Fruit fly (Drosophila melanogaster): ENCODE data around the gene fd3F.

Gene fd3F

DNA sequence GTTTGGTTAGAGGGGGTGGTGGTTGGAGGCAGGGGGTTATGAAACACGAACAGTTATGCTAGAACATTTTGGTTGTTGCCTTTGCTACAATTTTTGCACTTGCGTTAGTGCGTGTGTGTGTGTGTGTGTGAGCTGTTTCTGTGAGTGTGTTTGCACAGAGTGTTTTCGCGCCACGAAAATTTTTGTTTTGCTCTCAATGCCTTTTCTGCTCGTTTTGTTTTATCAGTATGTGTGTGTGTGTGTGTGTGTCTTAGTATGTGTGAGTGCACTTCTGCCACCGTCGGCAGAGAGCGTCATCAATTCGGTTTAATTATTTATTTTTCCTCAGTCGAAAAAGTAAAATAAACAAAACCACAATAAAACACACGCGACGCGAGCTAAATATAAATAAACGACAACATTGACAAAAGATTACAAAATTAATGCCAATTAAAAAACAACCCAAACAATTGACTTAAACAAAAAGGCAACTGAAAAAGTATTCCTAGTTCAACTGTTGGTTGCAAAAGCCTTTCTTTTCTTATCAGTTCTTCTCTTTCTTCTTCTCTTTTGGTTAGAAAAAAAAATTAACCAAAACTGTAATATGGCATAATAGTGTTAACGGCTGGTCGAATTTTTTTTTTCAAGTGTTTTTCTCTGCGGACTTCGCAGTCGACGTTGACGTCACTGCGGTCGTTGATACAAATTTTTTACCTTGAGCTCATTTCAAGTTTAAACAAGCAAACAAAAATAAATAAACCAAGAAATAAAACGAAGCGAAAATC is 40.6 kb upstream of the fd3F start (continued):
- TF ChIP-seq BEAF-32 (GFP tag; optimal IDR thresholded peaks at IDR 0.05) (no peak), Sry-δ (GFP tag; optimal IDR thresholded peaks at IDR 0.05) (peak; percentile 2), kah (GFP tag; optimal IDR thresholded peaks at IDR 0.05) (no peak), gt (GFP tag; IDR thresholded peaks at IDR 0.05) (no peak), HmgD (GFP tag; optimal IDR thresholded peaks at IDR 0.05) (no peak), CG13287 (GFP tag; IDR thresholded peaks at IDR 0.05; ENCODE audit: partially characterized antibody) (no peak), Optix (GFP tag; IDR thresholded peaks at IDR 0.05) (no peak), Bteb2 (GFP tag; optimal IDR thresholded peaks at IDR 0.05) (no peak), Dek (tag; optimal IDR thresholded peaks at IDR 0.05) (no peak), CG10462 (GFP tag; optimal IDR thresholded peaks at IDR 0.05) (no peak), CG43689 (GFP tag; IDR thresholded peaks at IDR 0.05) (no peak), fd96Cb (tag; optimal IDR thresholded peaks at IDR 0.05) (peak; percentile 9), Hand (GFP tag; optimal IDR thresholded peaks at IDR 0.05) (no peak), kni (GFP tag; optimal IDR thresholded peaks at IDR 0.05) (no peak), amos (GFP tag; IDR thresholded peaks at IDR 0.05; ENCODE audit: partially characterized antibody) (no peak), en (GFP tag; optimal IDR thresholded peaks at IDR 0.05) (no peak), Xrp1 (GFP tag; IDR thresholded peaks at IDR 0.05) (peak; percentile 28; the same call in 1 of the 2 replicates), CG9727 (GFP tag; optimal IDR thresholded peaks at IDR 0.05) (no peak), CG17359 (tag; optimal IDR thresholded peaks at IDR 0.05) (peak; percentile 11), CG10267 (tag; optimal IDR thresholded peaks at IDR 0.05) (no peak), CG7928 (GFP tag; optimal IDR thresholded peaks at IDR 0.05) (no peak), CG16863 (GFP tag; optimal IDR thresholded peaks at IDR 0.05) (no peak), ato (GFP tag; IDR thresholded peaks at IDR 0.05; ENCODE audit: partially characterized antibody) (no peak), ara (GFP tag; IDR thresholded peaks at IDR 0.05) (no peak), H15 (GFP tag; IDR thresholded peaks at IDR 0.05) (no peak), phol (tag; optimal IDR thresholded peaks at IDR 0.05) (peak; percentile 11), CG4854 (GFP tag; optimal IDR thresholded peaks at IDR 0.05) (no peak), CG12219 (GFP tag; optimal IDR thresholded peaks at IDR 0.05) (no peak), Rfx (GFP tag; IDR thresholded peaks at IDR 0.05) (peak; percentile 30; the same call in 1 of the 2 replicates), yki (optimal IDR thresholded peaks at IDR 0.05) (no peak), Sin3A (optimal IDR thresholded peaks at IDR 0.05) (no peak), fd3F (GFP tag; optimal IDR thresholded peaks at IDR 0.05) (peak; percentile 19), sr (GFP tag; IDR thresholded peaks at IDR 0.05) (no peak), CG17612 (GFP tag; IDR thresholded peaks at IDR 0.05) (no peak), Hmr (GFP tag; optimal IDR thresholded peaks at IDR 0.05) (peak; percentile 43), dmrt11E (tag; optimal IDR thresholded peaks at IDR 0.05) (no peak), Adf1 (GFP tag; IDR thresholded peaks at IDR 0.05) (peak; percentile 59), Fer1 (GFP tag; optimal IDR thresholded peaks at IDR 0.05) (peak; percentile 45), bsh (GFP tag; optimal IDR thresholded peaks at IDR 0.05) (peak in 1 of 2 experiments; percentile 30), her (GFP tag; optimal IDR thresholded peaks at IDR 0.05) (no peak), repo (GFP tag; optimal IDR thresholded peaks at IDR 0.05) (no peak), org-1 (GFP tag; optimal IDR thresholded peaks at IDR 0.05) (no peak), ftz-f1 (GFP tag; optimal IDR thresholded peaks at IDR 0.05) (no peak), CG18011 (GFP tag; optimal IDR thresholded peaks at IDR 0.05) (no peak), tap (tag; optimal IDR thresholded peaks at IDR 0.05) (peak; percentile 10), gem (tag; optimal IDR thresholded peaks at IDR 0.05) (peak; percentile 62), ERR (GFP tag; optimal IDR thresholded peaks at IDR 0.05) (no peak), chif (GFP tag; optimal IDR thresholded peaks at IDR 0.05) (peak in 1 of 2 experiments; percentile 41), ro (GFP tag; IDR thresholded peaks at IDR 0.05) (no peak), CG2889 (GFP tag; IDR thresholded peaks at IDR 0.05) (no peak)

Measured in whole organism, embryonic.